Worm (Caenorhabditis elegans) whole organism, dauer: ENCODE measurements around the gene nspc-1.

ENCODE experiments used
- unc-62 ChIP-seq: sonication (generic microtip); optimal IDR thresholded peaks from 2 replicates; lab custom pipeline; 2017; ENCODE audit warnings: missing biosample characterization, missing genetic modification reagents, missing genetic modification characterization

Gene nspc-1

ce11 chrX:8495005-8495404, 39.9 kb downstream of the nspc-1 start, which contains the start of gene T01B10.5:
Gene T01B10.5 (plus strand): TSS chrX:8495305.
- no peak for TF ChIP-seq unc-62 (GFP tag; lab: Kevin White, UChicago)

DNA sequence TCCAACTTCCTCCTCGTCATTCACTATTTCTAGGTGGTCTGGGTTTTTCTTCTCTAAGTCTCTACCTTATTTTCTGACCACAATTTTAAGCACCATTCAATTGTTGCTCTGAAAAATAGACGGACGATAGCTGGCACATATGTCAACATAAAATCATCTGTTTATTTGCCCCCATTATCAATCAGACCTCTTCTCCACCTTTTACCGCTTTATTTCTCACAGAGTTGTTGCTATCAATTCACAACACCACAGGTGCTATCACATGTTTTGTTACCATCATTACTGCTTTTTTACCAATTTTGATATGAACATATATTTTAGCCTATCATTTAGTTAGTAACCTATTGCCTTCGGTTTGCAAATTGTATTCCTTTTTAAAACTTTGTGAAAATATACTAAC, 42.2 kb downstream of the nspc-1 start:
- no peak for TF ChIP-seq unc-62 (GFP tag; lab: Kevin White, UChicago)

- no peak for TF ChIP-seq unc-62 (GFP tag; lab: Kevin White, UChicago)
Observed at ce11 chrX:8489886-8490285, 45.0 kb downstream of the nspc-1 start.

ce11 chrX:8489415-8489814, 45.5 kb downstream of the nspc-1 start:
- TF ChIP-seq unc-62 (GFP tag; lab: Kevin White, UChicago) = no peak

ce11 chrX:8485392-8485791, 49.5 kb downstream of the nspc-1 start:
- no peak for TF ChIP-seq unc-62 (GFP tag; lab: Kevin White, UChicago)
